Worm (Caenorhabditis elegans) whole organism, early embryonic: Measurements from ENCODE around the gene F58B4.5.

Experiments
- ceh-13 ChIP-seq: fragments of 200-800 bp; sonication (Bioruptor generic); optimal IDR thresholded peaks from 2 replicates; lab custom pipeline; 2018; ENCODE audit warnings: mild to moderate bottlenecking, missing genetic modification characterization, missing compliant biosample characterization
- ceh-36 ChIP-seq: sonication (generic microtip); optimal IDR thresholded peaks from 2 replicates; lab custom pipeline; 2016; ENCODE audit warnings: missing genetic modification characterization, inconsistent platforms, missing compliant biosample characterization
- hmg-4 ChIP-seq: fragments of 200-800 bp; sonication (Bioruptor generic); optimal IDR thresholded peaks from 2 replicates; lab custom pipeline; 2018; ENCODE audit warnings: mild to moderate bottlenecking, missing genetic modification characterization, missing compliant biosample characterization
- hnd-1 ChIP-seq: sonication (generic microtip); optimal IDR thresholded peaks from 2 replicates; lab custom pipeline; 2016; ENCODE audit warnings: missing genetic modification characterization, missing compliant biosample characterization
- sea-1 ChIP-seq: fragments of 200-800 bp; sonication (Bioruptor generic); conservative IDR thresholded peaks from 2 replicates; pipeline ENCODE4 v1.3.6; 2022; ENCODE audit warnings: missing genetic modification characterization, missing compliant biosample characterization
- tra-4 ChIP-seq: sonication (generic microtip); optimal IDR thresholded peaks from 2 replicates; lab custom pipeline; 2017; ENCODE audit warnings: missing genetic modification characterization, missing compliant biosample characterization

ce11 chrV:10929511-10929910 lies 3.0 kb upstream of the F58B4.5 start, which contains the start of gene F58B4.3:
- no peak for TF ChIP-seq sea-1 (GFP tag; lab: Robert Waterston, UW)
- no peak for TF ChIP-seq ceh-36
- TF ChIP-seq tra-4, result no peak
- no peak for TF ChIP-seq hnd-1 (tag; lab: Kevin White, UChicago)
- no peak for TF ChIP-seq hmg-4 (GFP tag; lab: Kevin White, UChicago)
- no peak for TF ChIP-seq ceh-13 (GFP tag; lab: Kevin White, UChicago)
